Worm (Caenorhabditis elegans) whole organism, early embryonic: ENCODE measurements around the gene cah-1.

Source experiments
- B0310.2 ChIP-seq: sonication (generic microtip); optimal IDR thresholded peaks from 2 replicates; lab custom pipeline; 2016; ENCODE audit warnings: mild to moderate bottlenecking, missing genetic modification characterization, missing compliant biosample characterization
- F13C5.2 ChIP-seq: sonication (generic microtip); optimal IDR thresholded peaks from 2 replicates; lab custom pipeline; 2017; ENCODE audit warnings: mild to moderate bottlenecking, missing genetic modification characterization, inconsistent platforms, missing compliant biosample characterization
- ama-1 ChIP-seq: fragments of 150-350 bp; optimal IDR thresholded peaks from 2 replicates; lab custom pipeline; 2014
- hnd-1 ChIP-seq: sonication (generic microtip); optimal IDR thresholded peaks from 2 replicates; lab custom pipeline; 2016; ENCODE audit warnings: missing genetic modification characterization, missing compliant biosample characterization
- tra-4 ChIP-seq: sonication (generic microtip); optimal IDR thresholded peaks from 2 replicates; lab custom pipeline; 2017; ENCODE audit warnings: missing genetic modification characterization, missing compliant biosample characterization

ce11 chrIII:5074398-5074797 lies 11.0 kb downstream of the cah-1 start, which contains the start of gene ttbk-6:
- TF ChIP-seq B0310.2 (tag; lab: Kevin White, UChicago) (no peak), ama-1 (lab: Kevin White, UChicago) (no peak), F13C5.2 (tag; lab: Kevin White, UChicago) (no peak), hnd-1 (tag; lab: Kevin White, UChicago) (no peak), tra-4 (tag; lab: Kevin White, UChicago) (no peak)
